Worm (Caenorhabditis elegans): Measurements from ENCODE around the gene mdl-1.

The mdl-1 gene

ce11 chrX:6744537-6744936, 2.4 kb downstream of the mdl-1 start:
- TF ChIP-seq sma-9 (GFP tag; optimal IDR thresholded peaks at IDR 0.05) (peak; percentile 95), sma-9 (tag; optimal IDR thresholded peaks at IDR 0.05) (no peak), snpc-4 (tag; optimal IDR thresholded peaks at IDR 0.05) (no peak), skn-1 (tag; optimal IDR thresholded peaks at IDR 0.05) (peak; percentile 28), blmp-1 (tag; optimal IDR thresholded peaks at IDR 0.05; ENCODE audit: insufficient read depth) (peak; percentile 11), fos-1 (tag; optimal IDR thresholded peaks at IDR 0.05) (peak; percentile 95), gmeb-1 (tag; optimal IDR thresholded peaks at IDR 0.05) (peak; percentile 65), unc-39 (tag; optimal IDR thresholded peaks at IDR 0.05) (no peak), nhr-21 (tag; optimal IDR thresholded peaks at IDR 0.05) (peak; percentile 25), ztf-1 (GFP tag; conservative IDR thresholded peaks at IDR 0.05) (no peak), mdl-1 (tag; optimal IDR thresholded peaks at IDR 0.05) (peak; percentile 78 to 95), egl-27 (tag; optimal IDR thresholded peaks at IDR 0.05) (peak; percentile 33), sma-3 (GFP tag; optimal IDR thresholded peaks at IDR 0.05) (peak; percentile 19), crh-2 (tag; optimal IDR thresholded peaks at IDR 0.05) (peak; percentile 48)

ce11 chrX:6744978-6745377, 2.8 kb downstream of the mdl-1 start:
- TF ChIP-seq lin-39 (tag; optimal IDR thresholded peaks at IDR 0.05) (no peak), sma-9 (GFP tag; optimal IDR thresholded peaks at IDR 0.05) (peak; percentile 54), sma-9 (tag; optimal IDR thresholded peaks at IDR 0.05) (no peak), alr-1 (tag; optimal IDR thresholded peaks at IDR 0.05) (no peak), nhr-237 (tag; optimal IDR thresholded peaks at IDR 0.05) (no peak), lsy-2 (tag; optimal IDR thresholded peaks at IDR 0.05) (peak in 1 of 2 experiments; percentile 6), mdl-1 (tag; optimal IDR thresholded peaks at IDR 0.05) (peak; percentile 84 to 90), nhr-129 (tag; optimal IDR thresholded peaks at IDR 0.05) (peak; percentile 80), zag-1 (tag; optimal IDR thresholded peaks at IDR 0.05) (peak; percentile 68)

DNA sequence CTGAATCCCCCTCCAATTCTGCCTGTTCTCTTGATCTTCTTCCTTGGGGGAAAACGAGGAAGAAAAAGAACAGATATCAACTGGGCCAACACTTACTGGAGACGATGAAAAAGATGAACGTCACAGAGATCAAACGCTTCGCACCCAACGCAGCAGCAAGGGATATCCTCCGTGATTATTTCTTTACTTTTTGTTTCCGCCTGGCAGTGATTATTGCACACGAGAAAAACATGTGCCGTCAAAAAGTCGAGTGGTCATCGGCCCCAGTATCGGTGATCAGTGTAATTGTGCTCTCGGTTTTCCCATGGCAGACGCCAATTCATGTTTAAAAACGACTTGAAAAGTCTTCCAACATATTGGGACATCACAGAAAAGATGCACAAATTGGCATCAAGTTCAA, 3.4 kb downstream of the mdl-1 start:
- TF ChIP-seq unc-62 (GFP tag; optimal IDR thresholded peaks at IDR 0.05), result no peak
- TF ChIP-seq ceh-82 (tag; optimal IDR thresholded peaks at IDR 0.05), result no peak
- TF ChIP-seq alr-1 (tag; optimal IDR thresholded peaks at IDR 0.05), result no peak
- no peak for TF ChIP-seq mbf-1 (tag; optimal IDR thresholded peaks at IDR 0.05)
- TF ChIP-seq ztf-1 (GFP tag; conservative IDR thresholded peaks at IDR 0.05), result no peak
- TF ChIP-seq unc-55 (GFP tag; optimal IDR thresholded peaks at IDR 0.05), result no peak
- no peak for TF ChIP-seq ZK546.5 (tag; optimal IDR thresholded peaks at IDR 0.05)
- TF ChIP-seq sma-9 (GFP tag; optimal IDR thresholded peaks at IDR 0.05), result peak; percentile 89
- TF ChIP-seq sma-9 (tag; optimal IDR thresholded peaks at IDR 0.05), result no peak
- no peak for TF ChIP-seq nhr-11 (tag; optimal IDR thresholded peaks at IDR 0.05)
- TF ChIP-seq mdl-1 (tag; optimal IDR thresholded peaks at IDR 0.05), result peak; percentile 80 to 83
- TF ChIP-seq elt-3 (tag; optimal IDR thresholded peaks at IDR 0.05), result no peak
- peak; percentile 63 for TF ChIP-seq nhr-129 (tag; optimal IDR thresholded peaks at IDR 0.05)
- TF ChIP-seq lin-11 (tag; optimal IDR thresholded peaks at IDR 0.05), result no peak
- TF ChIP-seq blmp-1 (tag; optimal IDR thresholded peaks at IDR 0.05; ENCODE audit: insufficient read depth), result no peak
- TF ChIP-seq nhr-77 (tag; optimal IDR thresholded peaks at IDR 0.05), result no peak
- TF ChIP-seq R02D3.7 (tag; optimal IDR thresholded peaks at IDR 0.05), result no peak
- TF ChIP-seq ceh-16 (tag; optimal IDR thresholded peaks at IDR 0.05), result no peak
- peak; percentile 66 for TF ChIP-seq F13H6.1 (tag; optimal IDR thresholded peaks at IDR 0.05)
- peak; percentile 45 for TF ChIP-seq nhr-21 (tag; optimal IDR thresholded peaks at IDR 0.05)
- no peak for TF ChIP-seq elt-1 (tag; optimal IDR thresholded peaks at IDR 0.05)
- TF ChIP-seq unc-39 (tag; optimal IDR thresholded peaks at IDR 0.05), result no peak
- no peak for TF ChIP-seq gmeb-1 (tag; optimal IDR thresholded peaks at IDR 0.05)
- TF ChIP-seq skn-1 (tag; optimal IDR thresholded peaks at IDR 0.05), result no peak
- no peak for TF ChIP-seq nhr-23 (tag; optimal IDR thresholded peaks at IDR 0.05)
- no peak for TF ChIP-seq nhr-25 (tag; optimal IDR thresholded peaks at IDR 0.05)
- TF ChIP-seq lsy-2 (tag; optimal IDR thresholded peaks at IDR 0.05), result no peak
- no peak for TF ChIP-seq lin-13 (GFP tag; optimal IDR thresholded peaks at IDR 0.05)
- no peak for TF ChIP-seq dmd-4 (tag; optimal IDR thresholded peaks at IDR 0.05)
- no peak for TF ChIP-seq crh-2 (tag; optimal IDR thresholded peaks at IDR 0.05)
- no peak for TF ChIP-seq fos-1 (tag; optimal IDR thresholded peaks at IDR 0.05)
- TF ChIP-seq mab-5 (tag; optimal IDR thresholded peaks at IDR 0.05), result no peak
- no peak for TF ChIP-seq C34F6.9 (tag; optimal IDR thresholded peaks at IDR 0.05)
- no peak for TF ChIP-seq nhr-6 (tag; optimal IDR thresholded peaks at IDR 0.05)
- no peak for TF ChIP-seq zag-1 (tag; optimal IDR thresholded peaks at IDR 0.05)
- no peak for TF ChIP-seq lin-39 (tag; optimal IDR thresholded peaks at IDR 0.05)
- TF ChIP-seq ama-1 (optimal IDR thresholded peaks at IDR 0.05), result no peak
- TF ChIP-seq sma-3 (GFP tag; optimal IDR thresholded peaks at IDR 0.05), result no peak
- no peak for TF ChIP-seq peb-1 (tag; optimal IDR thresholded peaks at IDR 0.05)
- TF ChIP-seq egl-27 (tag; optimal IDR thresholded peaks at IDR 0.05), result peak; percentile 16
- no peak for TF ChIP-seq nhr-12 (tag; optimal IDR thresholded peaks at IDR 0.05)
- no peak for TF ChIP-seq sem-4 (tag; optimal IDR thresholded peaks at IDR 0.05)
- TF ChIP-seq ztf-4 (tag; optimal IDR thresholded peaks at IDR 0.05), result no peak
- TF ChIP-seq ztf-11 (tag; optimal IDR thresholded peaks at IDR 0.05), result no peak
- TF ChIP-seq Y55F3AM.14 (GFP tag; optimal IDR thresholded peaks at IDR 0.05), result no peak
- TF ChIP-seq nhr-10 (tag; optimal IDR thresholded peaks at IDR 0.05), result no peak

All from whole organism, L2 larva.